Fruit fly (Drosophila melanogaster) whole organism: ENCODE results near the gene P5CS.

Experiments
- psq ChIP-seq: fragments of >200 bp; optimal IDR thresholded peaks from 2 replicates; lab custom pipeline; 2017
- usp ChIP-seq: fragments of >200 bp; optimal IDR thresholded peaks from 2 replicates; lab custom pipeline; 2017; ENCODE audit warnings: missing biosample characterization, missing genetic modification characterization, mixed read lengths

dm6 chr3L:21961892-21962518 is 9.8 kb upstream of the P5CS start, which contains the start of gene Chs2:
- TF ChIP-seq psq (lab: Kevin White, UChicago) (no peak), usp (GFP tag; lab: Kevin White, UChicago) (no peak)
